Worm (Caenorhabditis elegans): Measurements from ENCODE around the gene clc-5.

- no peak for TF ChIP-seq tra-1 (GFP tag; IDR thresholded peaks at IDR 0.05)
- TF ChIP-seq skn-1 (tag; optimal IDR thresholded peaks at IDR 0.05), result no peak
- no peak for TF ChIP-seq hmg-1.1 (GFP tag; IDR thresholded peaks at IDR 0.05)
- TF ChIP-seq zfp-3 (GFP tag; conservative IDR thresholded peaks at IDR 0.05), result no peak
- TF ChIP-seq ama-1 (optimal IDR thresholded peaks at IDR 0.05), result no peak
- no peak for TF ChIP-seq zag-1 (tag; optimal IDR thresholded peaks at IDR 0.05)
- TF ChIP-seq F49E8.2 (tag; optimal IDR thresholded peaks at IDR 0.05; ENCODE audit: borderline replicate concordance), result no peak
- TF ChIP-seq nhr-28 (tag; optimal IDR thresholded peaks at IDR 0.05), result peak; percentile 2
- no peak for TF ChIP-seq tag-97 (GFP tag; IDR thresholded peaks at IDR 0.05)
- no peak for TF ChIP-seq ceh-20 (GFP tag; IDR thresholded peaks at IDR 0.05)
- no peak for TF ChIP-seq mdl-1 (tag; optimal IDR thresholded peaks at IDR 0.05)
- TF ChIP-seq fkh-10 (GFP tag; optimal IDR thresholded peaks at IDR 0.05), result no peak
Observed at ce11 chrX:7446485-7446884, 13.1 kb downstream of the clc-5 start.

All from whole organism, L4 larva.